Fruit fly (Drosophila melanogaster) whole organism, embryonic: ENCODE results near the gene N.

ENCODE experiments used
- ATbp ChIP-seq: fragments of 200-800 bp; sonication (Bioruptor generic); optimal IDR thresholded peaks from 2 replicates; lab custom pipeline; 2017; ENCODE audit warnings: missing biosample characterization, mild to moderate bottlenecking, missing genetic modification characterization, missing genetic modification reagents
- Atf3 ChIP-seq: fragments of 200-800 bp; sonication (Bioruptor generic); optimal IDR thresholded peaks from 3 replicates; lab custom pipeline; 2016; ENCODE audit warnings: missing biosample characterization, missing genetic modification characterization
- BEAF-32 ChIP-seq: fragments of 200-800 bp; sonication (Bioruptor generic); optimal IDR thresholded peaks from 3 replicates; lab custom pipeline; 2017; ENCODE audit warnings: missing biosample characterization, missing genetic modification characterization, mild to moderate bottlenecking, moderate library complexity, missing genetic modification reagents
- Bgb ChIP-seq: fragments of 200-800 bp; sonication (Bioruptor generic); IDR thresholded peaks from 2 replicates; pipeline ENCODE4 v1.3.6; 2022; ENCODE audit warnings: missing biosample characterization, missing genetic modification characterization; ENCODE audit not compliant: partially characterized antibody
- CG11456 ChIP-seq: fragments of 200-800 bp; sonication (Bioruptor generic); IDR thresholded peaks from 3 replicates; pipeline ENCODE4 v1.3.6; 2022; ENCODE audit warnings: missing biosample characterization, missing genetic modification characterization
- CG11504 ChIP-seq: fragments of 200-800 bp; sonication (Bioruptor generic); optimal IDR thresholded peaks from 3 replicates; lab custom pipeline; 2019; ENCODE audit warnings: missing biosample characterization, mild to moderate bottlenecking, missing genetic modification characterization, moderate library complexity
- CG12659 ChIP-seq: fragments of 200-800 bp; sonication (Bioruptor generic); optimal IDR thresholded peaks from 3 replicates; lab custom pipeline; 2017; ENCODE audit warnings: mild to moderate bottlenecking, missing biosample characterization, missing genetic modification reagents, missing genetic modification characterization
- CG12769 ChIP-seq: fragments of 200-800 bp; sonication (Bioruptor generic); optimal IDR thresholded peaks from 2 replicates; lab custom pipeline; 2019; ENCODE audit warnings: missing biosample characterization, mild to moderate bottlenecking, missing genetic modification characterization, moderate library complexity
- CG12942 ChIP-seq: fragments of 200-800 bp; sonication (Bioruptor generic); optimal IDR thresholded peaks from 3 replicates; lab custom pipeline; 2016; ENCODE audit warnings: missing biosample characterization, missing genetic modification characterization
- CG13775 ChIP-seq: fragments of 200-800 bp; sonication (Bioruptor generic); optimal IDR thresholded peaks from 3 replicates; lab custom pipeline; 2017; ENCODE audit warnings: missing biosample characterization, mild to moderate bottlenecking, missing genetic modification characterization
- CG17829 ChIP-seq: fragments of 200-800 bp; optimal IDR thresholded peaks from 2 replicates; lab custom pipeline; 2019; ENCODE audit warnings: missing biosample characterization, mild to moderate bottlenecking, missing genetic modification characterization, moderate library complexity
- CG2875 ChIP-seq: fragments of 200-800 bp; sonication (Bioruptor generic); optimal IDR thresholded peaks from 2 replicates; lab custom pipeline; 2017; ENCODE audit warnings: missing biosample characterization, mild to moderate bottlenecking, missing genetic modification characterization, missing genetic modification reagents
- CG4328 ChIP-seq: fragments of 200-800 bp; sonication (Bioruptor generic); optimal IDR thresholded peaks from 3 replicates; lab custom pipeline; 2017; ENCODE audit warnings: missing biosample characterization, missing genetic modification reagents, missing genetic modification characterization
- CG4820 ChIP-seq: fragments of 200-800 bp; sonication (Bioruptor generic); optimal IDR thresholded peaks from 3 replicates; lab custom pipeline; 2016; ENCODE audit warnings: missing biosample characterization, missing genetic modification characterization
- CG7271 ChIP-seq: fragments of 200-800 bp; sonication (Bioruptor generic); optimal IDR thresholded peaks from 2 replicates; lab custom pipeline; 2018; ENCODE audit warnings: missing biosample characterization, mild to moderate bottlenecking, missing genetic modification characterization, moderate library complexity
- CG7556 ChIP-seq: fragments of 200-800 bp; sonication (Bioruptor generic); optimal IDR thresholded peaks from 2 replicates; lab custom pipeline; 2017; ENCODE audit warnings: missing biosample characterization, mild to moderate bottlenecking, missing genetic modification characterization
- CG7745 ChIP-seq: fragments of 200-800 bp; sonication (Bioruptor generic); optimal IDR thresholded peaks from 2 replicates; lab custom pipeline; 2018; ENCODE audit warnings: missing biosample characterization, mild to moderate bottlenecking, missing genetic modification characterization, moderate library complexity
- CkIIα-i1 ChIP-seq: fragments of 200-800 bp; sonication (Bioruptor generic); IDR thresholded peaks from 2 replicates; pipeline ENCODE4 v1.3.6; 2022; ENCODE audit warnings: missing biosample characterization, missing genetic modification characterization
- Eip74EF ChIP-seq, 2 experiments: fragments of 200-800 bp in 1 of 2; fragments of >200 bp in 1 of 2; sonication (Bioruptor generic) in 1 of 2; optimal IDR thresholded peaks; 2 replicates each; lab custom pipeline; 2017 to 2019; ENCODE audit warnings: missing biosample characterization in 2 of 2, missing genetic modification characterization in 2 of 2, mild to moderate bottlenecking in 1 of 2, moderate library complexity in 1 of 2
- H2.0 ChIP-seq: fragments of 200-800 bp; sonication (Bioruptor generic); IDR thresholded peaks from 2 replicates; pipeline ENCODE4 v1.3.6; 2022; ENCODE audit warnings: missing biosample characterization, missing genetic modification characterization
- Hand ChIP-seq: fragments of 200-800 bp; sonication (Bioruptor generic); optimal IDR thresholded peaks from 2 replicates; lab custom pipeline; 2017; ENCODE audit warnings: mild to moderate bottlenecking, missing biosample characterization, missing genetic modification reagents, missing genetic modification characterization
- Hr51 ChIP-seq, 2 experiments: fragments of 200-800 bp; sonication (Bioruptor generic); optimal IDR thresholded peaks; 2 replicates in 1 of 2; 3 replicates in 1 of 2; lab custom pipeline; 2016 to 2018; ENCODE audit warnings: missing biosample characterization in 2 of 2, missing genetic modification characterization in 2 of 2, mild to moderate bottlenecking in 1 of 2, moderate library complexity in 1 of 2
- Hr78 ChIP-seq, 2 experiments: fragments of 200-800 bp in 1 of 2; fragments of >200 bp in 1 of 2; sonication (Bioruptor generic) in 1 of 2; optimal IDR thresholded peaks; 2 replicates each; lab custom pipeline; 2017 to 2019; ENCODE audit warnings: missing biosample characterization in 2 of 2, missing genetic modification characterization in 2 of 2, mild to moderate bottlenecking in 1 of 2, moderate library complexity in 1 of 2
- MESR4 ChIP-seq: fragments of 200-800 bp; sonication (Bioruptor generic); optimal IDR thresholded peaks from 2 replicates; lab custom pipeline; 2018; ENCODE audit warnings: missing biosample characterization, mild to moderate bottlenecking, missing genetic modification characterization, moderate library complexity
- Mrtf ChIP-seq: fragments of 200-800 bp; sonication (Bioruptor generic); IDR thresholded peaks from 3 replicates; pipeline ENCODE4 v1.3.6; 2022; ENCODE audit warnings: missing biosample characterization, missing genetic modification characterization
- Myb ChIP-seq: fragments of 200-800 bp; sonication (Bioruptor generic); optimal IDR thresholded peaks from 2 replicates; lab custom pipeline; 2016; ENCODE audit warnings: missing biosample characterization, missing genetic modification characterization
- Oli ChIP-seq: fragments of 200-800 bp; sonication (Bioruptor generic); optimal IDR thresholded peaks from 2 replicates; lab custom pipeline; 2018; ENCODE audit warnings: missing biosample characterization, mild to moderate bottlenecking, missing genetic modification characterization, moderate library complexity
- PHDP ChIP-seq: fragments of 200-800 bp; sonication (Bioruptor generic); optimal IDR thresholded peaks from 3 replicates; lab custom pipeline; 2018; ENCODE audit warnings: missing biosample characterization, mild to moderate bottlenecking, missing genetic modification characterization, moderate library complexity
- Six4 ChIP-seq: fragments of 200-800 bp; sonication (Bioruptor generic); optimal IDR thresholded peaks from 2 replicates; lab custom pipeline; 2016; ENCODE audit warnings: missing biosample characterization, missing genetic modification characterization
- aop ChIP-seq: fragments of 200-800 bp; sonication (Bioruptor generic); IDR thresholded peaks from 2 replicates; pipeline ENCODE4 v1.3.6; 2022; ENCODE audit warnings: missing biosample characterization, missing genetic modification characterization
- ase ChIP-seq: fragments of 200-800 bp; sonication (Bioruptor generic); IDR thresholded peaks from 3 replicates; pipeline ENCODE4 v1.3.6; 2022; ENCODE audit warnings: missing biosample characterization, missing genetic modification characterization
- br ChIP-seq: fragments of >200 bp; optimal IDR thresholded peaks from 2 replicates; lab custom pipeline; 2017
- chm ChIP-seq: fragments of 200-800 bp; sonication (Bioruptor generic); IDR thresholded peaks from 2 replicates; pipeline ENCODE4 v1.3.6; 2022; ENCODE audit warnings: missing biosample characterization, missing genetic modification characterization
- fd3F ChIP-seq: fragments of 200-800 bp; sonication (Bioruptor generic); optimal IDR thresholded peaks from 2 replicates; lab custom pipeline; 2018; ENCODE audit warnings: missing biosample characterization, mild to moderate bottlenecking, missing genetic modification characterization, moderate library complexity
- gem ChIP-seq: fragments of 200-800 bp; sonication (Bioruptor generic); optimal IDR thresholded peaks from 2 replicates; lab custom pipeline; 2019; ENCODE audit warnings: missing biosample characterization, mild to moderate bottlenecking, missing genetic modification characterization, moderate library complexity
- insv ChIP-seq, 2 experiments: fragments of 200-800 bp; sonication (Bioruptor generic); optimal IDR thresholded peaks; 3 replicates each; lab custom pipeline; 2016 to 2018; ENCODE audit warnings: missing biosample characterization in 2 of 2, missing genetic modification characterization in 2 of 2
- knrl ChIP-seq: fragments of 200-800 bp; sonication (Bioruptor generic); IDR thresholded peaks from 3 replicates; pipeline ENCODE4 v1.3.6; 2022; ENCODE audit warnings: missing biosample characterization, missing genetic modification characterization; ENCODE audit not compliant: partially characterized antibody
- lilli ChIP-seq: fragments of 200-800 bp; sonication (Bioruptor generic); optimal IDR thresholded peaks from 3 replicates; lab custom pipeline; 2016; ENCODE audit warnings: missing biosample characterization, missing genetic modification characterization
- lov ChIP-seq, 2 experiments: fragments of 200-800 bp in 1 of 2; fragments of >200 bp in 1 of 2; sonication (Bioruptor generic) in 1 of 2; IDR thresholded peaks in 1 of 2; optimal IDR thresholded peaks in 1 of 2; 2 replicates in 1 of 2; 3 replicates in 1 of 2; pipeline versions ENCODE4 v1.3.6 to Lab custom; 2017 to 2022; ENCODE audit warnings: missing biosample characterization in 1 of 2, missing genetic modification characterization in 1 of 2
- maf-S ChIP-seq: fragments of 200-800 bp; sonication (Bioruptor generic); optimal IDR thresholded peaks from 2 replicates; lab custom pipeline; 2016; ENCODE audit warnings: missing biosample characterization, missing genetic modification characterization
- phol ChIP-seq: fragments of 200-800 bp; sonication (Bioruptor generic); optimal IDR thresholded peaks from 3 replicates; lab custom pipeline; 2018; ENCODE audit warnings: missing biosample characterization, mild to moderate bottlenecking, missing genetic modification characterization, moderate library complexity
- pros ChIP-seq: fragments of 200-800 bp; sonication (Bioruptor generic); optimal IDR thresholded peaks from 3 replicates; lab custom pipeline; 2019; ENCODE audit warnings: missing biosample characterization, mild to moderate bottlenecking, missing genetic modification characterization, moderate library complexity
- rib ChIP-seq: fragments of 200-800 bp; sonication (Bioruptor generic); IDR thresholded peaks from 2 replicates; pipeline ENCODE4 v1.3.6; 2022; ENCODE audit warnings: missing biosample characterization, missing genetic modification characterization
- schlank ChIP-seq: fragments of 200-800 bp; sonication (Bioruptor generic); optimal IDR thresholded peaks from 2 replicates; lab custom pipeline; 2018; ENCODE audit warnings: missing biosample characterization, mild to moderate bottlenecking, missing genetic modification characterization
- sens ChIP-seq: fragments of 200-800 bp; sonication (Bioruptor generic); peaks from one replicate; lab custom pipeline; 2016; ENCODE audit warnings: missing biosample characterization, missing genetic modification characterization
- stwl ChIP-seq: fragments of 200-800 bp; sonication (Bioruptor generic); optimal IDR thresholded peaks from 3 replicates; lab custom pipeline; 2018; ENCODE audit warnings: missing biosample characterization, mild to moderate bottlenecking, missing genetic modification characterization, moderate library complexity
- vvl ChIP-seq: fragments of 200-800 bp; sonication (Bioruptor generic); IDR thresholded peaks from 2 replicates; pipeline ENCODE4 v1.3.6; 2022; ENCODE audit warnings: missing biosample characterization, missing genetic modification characterization

Gene N

DNA sequence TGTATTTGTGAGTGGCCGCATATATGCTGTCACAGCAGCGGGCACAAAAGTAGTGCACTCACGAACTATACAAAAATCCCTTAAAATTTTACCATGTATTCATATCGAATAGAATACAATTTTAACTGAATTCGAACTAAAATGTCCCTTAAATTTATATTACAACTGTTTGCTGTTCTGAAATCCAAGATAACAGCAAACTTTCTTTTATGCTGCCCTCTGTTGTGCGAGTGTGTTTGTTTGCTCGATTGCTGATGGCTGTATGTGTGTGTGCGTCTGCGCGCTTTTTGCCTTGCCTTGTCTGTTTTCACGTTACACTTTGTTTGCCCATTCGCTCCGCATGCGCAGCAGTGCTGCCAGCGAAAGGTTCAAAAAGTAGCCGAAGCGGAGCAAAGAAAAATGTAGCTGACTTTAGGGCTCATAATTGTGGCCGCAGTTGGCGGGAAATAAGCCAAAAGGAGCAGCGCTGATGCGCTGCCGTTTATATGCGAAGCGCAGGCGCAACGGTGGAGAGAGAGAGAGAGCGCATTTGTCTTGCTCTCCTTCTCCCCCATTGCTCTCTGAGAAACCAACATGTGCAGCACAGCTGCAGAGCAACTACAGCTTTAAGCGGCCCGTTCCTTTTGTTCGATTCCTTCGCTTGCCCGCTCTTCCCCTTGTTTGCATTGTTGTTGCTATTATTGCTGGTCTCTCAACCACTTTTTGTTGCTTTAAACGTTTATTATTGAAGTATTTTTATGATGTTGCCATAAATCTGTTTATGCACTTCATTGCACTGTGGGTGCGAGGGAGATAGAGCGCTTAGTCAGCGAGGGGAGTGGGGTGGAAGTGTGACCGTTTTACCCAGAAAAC lies 28.0 kb downstream of the N start (continued):
- TF ChIP-seq aop (GFP tag; lab: Robert Waterston, UW): peak; percentile 73
- peak; percentile 93 for TF ChIP-seq PHDP
- TF ChIP-seq knrl (GFP tag; lab: Robert Waterston, UW): 0 out of 3 replicates have a peak, but pooled peaks have one; percentile 33
- TF ChIP-seq CG7556: peak; percentile 96
- peak; percentile 40 for TF ChIP-seq schlank
- TF ChIP-seq ase (GFP tag; lab: Robert Waterston, UW): peak; percentile 91
- peak in 1 of 2 experiments; percentile 89 for TF ChIP-seq Eip74EF (GFP tag; optimal IDR thresholded peaks at IDR 0.05; lab: Kevin White, UChicago)
- TF ChIP-seq CG7271 (tag; lab: Kevin White, UChicago): peak; percentile 86
- TF ChIP-seq CG12769 (tag; lab: Kevin White, UChicago): no peak
- peak; percentile 96 for TF ChIP-seq gem (tag; lab: Kevin White, UChicago)
- peak in 1 of 2 experiments; percentile 87 for TF ChIP-seq Hr78 (GFP tag; optimal IDR thresholded peaks at IDR 0.05; lab: Kevin White, UChicago)
- TF ChIP-seq sens (GFP tag; lab: Kevin White, UChicago): peak; percentile 99
- peak; percentile 67; the same call in 1 of the 2 replicates for TF ChIP-seq CkIIα-i1
- TF ChIP-seq CG4820 (GFP tag; lab: Kevin White, UChicago): peak; percentile 91
- TF ChIP-seq BEAF-32 (GFP tag; lab: Kevin White, UChicago): peak; percentile 14
- TF ChIP-seq Six4 (GFP tag; lab: Kevin White, UChicago): peak; percentile 92
- peak; percentile 91 for TF ChIP-seq lilli
- TF ChIP-seq chm: peak; percentile 93
- no peak for TF ChIP-seq lov (optimal IDR thresholded peaks at IDR 0.05; lab: Kevin White, UChicago)
- TF ChIP-seq lov (GFP tag; IDR thresholded peaks at IDR 0.05; lab: Robert Waterston, UW): peak; percentile 89
- TF ChIP-seq H2.0: peak; percentile 90
- peak; percentile 93 for TF ChIP-seq ATbp (GFP tag; lab: Kevin White, UChicago)
- peak; percentile 90 for TF ChIP-seq maf-S (GFP tag; lab: Kevin White, UChicago)
- TF ChIP-seq Mrtf: peak; percentile 92
- TF ChIP-seq CG17829 (tag; lab: Kevin White, UChicago): peak; percentile 95
- TF ChIP-seq Myb (GFP tag; lab: Kevin White, UChicago): peak; percentile 74
- peak; percentile 97 for TF ChIP-seq pros (GFP tag; lab: Kevin White, UChicago)
- peak; percentile 78 for TF ChIP-seq fd3F (GFP tag; lab: Kevin White, UChicago)
- TF ChIP-seq CG12942 (GFP tag; lab: Kevin White, UChicago): peak; percentile 88
- TF ChIP-seq Bgb (GFP tag; lab: Robert Waterston, UW): no peak
- TF ChIP-seq Hand (GFP tag; lab: Kevin White, UChicago): peak; percentile 65
- TF ChIP-seq rib (GFP tag; lab: Robert Waterston, UW): no peak
- TF ChIP-seq br (lab: Kevin White, UChicago): no peak
- peak; percentile 92 for TF ChIP-seq CG2875 (GFP tag; lab: Kevin White, UChicago)
- TF ChIP-seq Atf3 (GFP tag; lab: Kevin White, UChicago): peak; percentile 90
- TF ChIP-seq Hr51 (GFP tag; optimal IDR thresholded peaks at IDR 0.05; lab: Kevin White, UChicago): peak; percentile 88 to 95
- TF ChIP-seq insv (GFP tag; optimal IDR thresholded peaks at IDR 0.05; lab: Kevin White, UChicago): peak in 1 of 2 experiments; percentile 26
- TF ChIP-seq Oli (tag; lab: Kevin White, UChicago): peak; percentile 96
- TF ChIP-seq CG11456 (GFP tag; lab: Robert Waterston, UW): peak; percentile 83
- peak; percentile 95 for TF ChIP-seq phol
- TF ChIP-seq CG11504 (tag; lab: Kevin White, UChicago): peak; percentile 93
- TF ChIP-seq CG13775 (GFP tag; lab: Kevin White, UChicago): peak; percentile 92
- TF ChIP-seq CG4328 (GFP tag; lab: Kevin White, UChicago): peak; percentile 80
- peak; percentile 95 for TF ChIP-seq vvl (GFP tag; lab: Robert Waterston, UW)
- TF ChIP-seq CG7745 (tag; lab: Kevin White, UChicago): no peak
- TF ChIP-seq CG12659 (GFP tag; lab: Kevin White, UChicago): peak; percentile 93
- peak; percentile 32 for TF ChIP-seq stwl (tag; lab: Kevin White, UChicago)
- TF ChIP-seq MESR4 (GFP tag; lab: Kevin White, UChicago): peak; percentile 39
